Fruit fly (Drosophila melanogaster): ENCODE measurements around the gene CG42367.

The CG42367 gene

DNA sequence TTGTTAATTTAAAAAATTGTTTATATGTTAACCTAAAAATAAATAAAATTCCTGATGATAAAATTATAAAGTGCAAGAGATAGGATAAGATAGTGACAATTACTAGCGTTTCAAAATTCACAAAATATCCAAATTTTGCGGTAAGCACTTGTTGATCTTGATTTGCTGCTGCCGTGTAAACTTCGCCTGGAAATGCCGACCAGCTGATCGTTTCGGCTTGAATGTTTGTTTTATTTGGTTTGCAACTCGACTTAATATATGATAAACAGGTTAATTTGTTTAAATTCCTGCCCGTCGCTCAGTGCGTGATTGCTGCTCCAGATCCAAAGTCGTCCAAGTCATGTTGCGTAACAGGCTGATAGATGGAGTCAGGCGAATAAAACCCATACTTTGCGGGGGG lies 9.0 kb upstream of the CG42367 start, which contains the start of gene CG4592 (continued):
- peak; percentile 77 for TF ChIP-seq lbe (GFP tag; optimal IDR thresholded peaks at IDR 0.05)
- TF ChIP-seq inv (GFP tag; IDR thresholded peaks at IDR 0.05; ENCODE audit: partially characterized antibody), result no peak
- TF ChIP-seq CG18262 (tag; optimal IDR thresholded peaks at IDR 0.05), result no peak
- peak; percentile 34 for TF ChIP-seq HHEX (GFP tag; optimal IDR thresholded peaks at IDR 0.05)
- no peak for TF ChIP-seq C15 (GFP tag; IDR thresholded peaks at IDR 0.05)
- peak; percentile 71 for TF ChIP-seq phol (tag; optimal IDR thresholded peaks at IDR 0.05)
- TF ChIP-seq sqz (GFP tag; optimal IDR thresholded peaks at IDR 0.05), result no peak
- TF ChIP-seq run (tag; optimal IDR thresholded peaks at IDR 0.05), result no peak
- TF ChIP-seq nau (GFP tag; optimal IDR thresholded peaks at IDR 0.05), result no peak
- peak; percentile 30 for TF ChIP-seq jumu (GFP tag; optimal IDR thresholded peaks at IDR 0.05)
- no peak for TF ChIP-seq pum (GFP tag; optimal IDR thresholded peaks at IDR 0.05)
- peak; percentile 37 for TF ChIP-seq Camta (GFP tag; optimal IDR thresholded peaks at IDR 0.05)
- TF ChIP-seq CG18476 (GFP tag; optimal IDR thresholded peaks at IDR 0.05), result peak; percentile 39
- TF ChIP-seq CG17829 (tag; optimal IDR thresholded peaks at IDR 0.05), result peak; percentile 65
- no peak for TF ChIP-seq Poxn (GFP tag; IDR thresholded peaks at IDR 0.05)
- TF ChIP-seq CoRest (tag; optimal IDR thresholded peaks at IDR 0.05), result peak; percentile 64
- no peak for TF ChIP-seq CG9797 (GFP tag; optimal IDR thresholded peaks at IDR 0.05)
- TF ChIP-seq Xbp1 (GFP tag; optimal IDR thresholded peaks at IDR 0.05), result peak; percentile 64
- TF ChIP-seq ato (GFP tag; IDR thresholded peaks at IDR 0.05; ENCODE audit: partially characterized antibody), result no peak
- TF ChIP-seq CG12071 (GFP tag; optimal IDR thresholded peaks at IDR 0.05), result peak; percentile 30
- no peak for TF ChIP-seq al (GFP tag; IDR thresholded peaks at IDR 0.05)
- no peak for TF ChIP-seq lola (GFP tag; optimal IDR thresholded peaks at IDR 0.05)
- TF ChIP-seq pros (GFP tag; optimal IDR thresholded peaks at IDR 0.05), result no peak
- peak; percentile 66 for TF ChIP-seq caup (GFP tag; optimal IDR thresholded peaks at IDR 0.05; ENCODE audit: severe bottlenecking)
- no peak for TF ChIP-seq Atf-2 (GFP tag; optimal IDR thresholded peaks at IDR 0.05)
- TF ChIP-seq h (optimal IDR thresholded peaks at IDR 0.05), result no peak
- no peak for TF ChIP-seq CG2199 (GFP tag; IDR thresholded peaks at IDR 0.05)
- peak; percentile 66 for TF ChIP-seq Ada2b (GFP tag; IDR thresholded peaks at IDR 0.05)
- TF ChIP-seq sim (GFP tag; IDR thresholded peaks at IDR 0.05), result no peak
- TF ChIP-seq CG15696 (tag; optimal IDR thresholded peaks at IDR 0.05), result peak; percentile 39
- peak; percentile 71 for TF ChIP-seq CG2120 (GFP tag; optimal IDR thresholded peaks at IDR 0.05)
- peak; percentile 74 for TF ChIP-seq dysf (GFP tag; IDR thresholded peaks at IDR 0.05)
- no peak for TF ChIP-seq klu (GFP tag; IDR thresholded peaks at IDR 0.05)
- TF ChIP-seq Jarid2 (GFP tag; optimal IDR thresholded peaks at IDR 0.05), result no peak
- TF ChIP-seq stc (GFP tag; IDR thresholded peaks at IDR 0.05), result 0 out of 2 replicates have a peak, but pooled peaks have one; percentile 17
- TF ChIP-seq shn (GFP tag; optimal IDR thresholded peaks at IDR 0.05), result no peak
- TF ChIP-seq repo (GFP tag; optimal IDR thresholded peaks at IDR 0.05), result no peak
- TF ChIP-seq usp (GFP tag; optimal IDR thresholded peaks at IDR 0.05), result no peak
- no peak for TF ChIP-seq CG11398 (GFP tag; optimal IDR thresholded peaks at IDR 0.05)
- peak; percentile 63 for TF ChIP-seq tgo (GFP tag; IDR thresholded peaks at IDR 0.05)
- peak; percentile 36 for TF ChIP-seq BtbVII (GFP tag; optimal IDR thresholded peaks at IDR 0.05)
- peak; percentile 11; the same call in 1 of the 2 replicates for TF ChIP-seq danr (GFP tag; IDR thresholded peaks at IDR 0.05)
- TF ChIP-seq CG31365 (tag; optimal IDR thresholded peaks at IDR 0.05), result peak; percentile 11
- TF ChIP-seq HmgZ (tag; optimal IDR thresholded peaks at IDR 0.05), result peak; percentile 63
- peak; percentile 37 for TF ChIP-seq trem (tag; optimal IDR thresholded peaks at IDR 0.05)
- TF ChIP-seq CG9215 (GFP tag; IDR thresholded peaks at IDR 0.05), result no peak
- no peak for TF ChIP-seq kni (GFP tag; optimal IDR thresholded peaks at IDR 0.05)
- peak; percentile 52 for TF ChIP-seq exex (tag; optimal IDR thresholded peaks at IDR 0.05)
- peak; percentile 22 for TF ChIP-seq CG6654 (GFP tag; optimal IDR thresholded peaks at IDR 0.05)
- TF ChIP-seq dati (GFP tag; IDR thresholded peaks at IDR 0.05), result 0 out of 2 replicates have a peak, but pooled peaks have one; percentile 35
- peak; percentile 86 for TF ChIP-seq vvl (GFP tag; IDR thresholded peaks at IDR 0.05)

All from whole organism, embryonic.